Worm (Caenorhabditis elegans) whole organism, mixed stage, embryonic: ENCODE data around the gene F11D5.7.

ENCODE experiments used
- ceh-83 ChIP-seq: fragments of 200-800 bp; sonication (Bioruptor generic); optimal IDR thresholded peaks from 2 replicates; lab custom pipeline; 2018; ENCODE audit warnings: mild to moderate bottlenecking, missing genetic modification characterization, missing compliant biosample characterization
- elt-1 ChIP-seq: sonication (generic microtip); optimal IDR thresholded peaks from 2 replicates; lab custom pipeline; 2017; ENCODE audit warnings: missing genetic modification characterization, mild to moderate bottlenecking, missing compliant biosample characterization, antibody characterized with exemption, moderate library complexity, borderline replicate concordance; ENCODE audit not compliant: insufficient read depth
- elt-3 ChIP-seq: fragments of 150-350 bp; optimal IDR thresholded peaks from 2 replicates; lab custom pipeline; 2014; ENCODE audit warnings: missing biosample characterization, missing genetic modification characterization
- lin-13 ChIP-seq: fragments of 150-350 bp; optimal IDR thresholded peaks from 2 replicates; lab custom pipeline; 2014; ENCODE audit warnings: missing biosample characterization, missing genetic modification characterization
- lsy-2 ChIP-seq: fragments of 150-350 bp; optimal IDR thresholded peaks from 2 replicates; lab custom pipeline; 2014; ENCODE audit warnings: missing biosample characterization, missing genetic modification characterization
- mab-5 ChIP-seq: fragments of 150-350 bp; optimal IDR thresholded peaks from 2 replicates; lab custom pipeline; 2014; ENCODE audit warnings: missing biosample characterization, missing genetic modification characterization
- mls-2 ChIP-seq: sonication (generic microtip); optimal IDR thresholded peaks from 2 replicates; lab custom pipeline; 2016; ENCODE audit warnings: mild to moderate bottlenecking, missing genetic modification characterization, moderate library complexity, missing compliant biosample characterization
- nhr-76 ChIP-seq: sonication (generic microtip); optimal IDR thresholded peaks from 2 replicates; lab custom pipeline; 2017; ENCODE audit warnings: missing biosample characterization, missing genetic modification characterization
- snpc-4 ChIP-seq: fragments of 150-350 bp; optimal IDR thresholded peaks from 2 replicates; lab custom pipeline; 2014; ENCODE audit warnings: missing biosample characterization, missing genetic modification characterization
- unc-39 ChIP-seq: fragments of 150-350 bp; optimal IDR thresholded peaks from 2 replicates; lab custom pipeline; 2014; ENCODE audit warnings: missing biosample characterization, missing genetic modification characterization
- unc-62 ChIP-seq: fragments of 150-350 bp; optimal IDR thresholded peaks from 2 replicates; lab custom pipeline; 2014; ENCODE audit warnings: missing biosample characterization, missing genetic modification reagents, missing genetic modification characterization
- ztf-11 ChIP-seq: fragments of 150-350 bp; optimal IDR thresholded peaks from 2 replicates; lab custom pipeline; 2014; ENCODE audit warnings: missing biosample characterization, missing genetic modification characterization

DNA sequence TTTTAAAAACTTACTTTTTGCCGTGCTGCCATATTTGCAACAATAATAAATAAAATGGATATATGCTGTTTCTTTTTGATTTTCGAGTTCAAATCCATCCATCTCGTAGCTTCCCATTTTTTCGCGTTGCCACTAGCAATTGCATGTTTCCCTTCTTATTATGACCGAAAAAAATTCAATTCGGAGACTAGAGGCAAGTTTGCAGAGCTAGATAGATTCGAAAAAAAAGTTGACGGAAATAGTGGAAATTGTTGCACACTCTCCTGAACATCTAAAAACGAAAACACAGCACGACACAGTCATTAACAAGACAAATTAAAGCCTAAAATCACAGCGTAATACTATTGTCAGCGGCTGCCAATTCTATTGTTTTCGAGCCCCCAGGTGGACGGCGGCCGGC lies 22.0 kb downstream of the F11D5.7 start, which contains the start of gene F11D5.6:
- TF ChIP-seq elt-1 (tag; lab: Kevin White, UChicago) (no peak), ztf-11 (tag; lab: Kevin White, UChicago) (no peak), unc-39 (no peak), elt-3 (tag; lab: Kevin White, UChicago) (no peak), mls-2 (tag; lab: Kevin White, UChicago) (no peak), lsy-2 (tag; lab: Kevin White, UChicago) (no peak), snpc-4 (tag; lab: Kevin White, UChicago) (no peak), ceh-83 (GFP tag; lab: Kevin White, UChicago) (no peak), mab-5 (tag; lab: Kevin White, UChicago) (no peak), nhr-76 (tag; lab: Kevin White, UChicago) (no peak), unc-62 (GFP tag; lab: Kevin White, UChicago) (no peak), lin-13 (tag; lab: Kevin White, UChicago) (no peak)
